Worm (Caenorhabditis elegans): ENCODE measurements around the gene clec-137.

The clec-137 gene

DNA sequence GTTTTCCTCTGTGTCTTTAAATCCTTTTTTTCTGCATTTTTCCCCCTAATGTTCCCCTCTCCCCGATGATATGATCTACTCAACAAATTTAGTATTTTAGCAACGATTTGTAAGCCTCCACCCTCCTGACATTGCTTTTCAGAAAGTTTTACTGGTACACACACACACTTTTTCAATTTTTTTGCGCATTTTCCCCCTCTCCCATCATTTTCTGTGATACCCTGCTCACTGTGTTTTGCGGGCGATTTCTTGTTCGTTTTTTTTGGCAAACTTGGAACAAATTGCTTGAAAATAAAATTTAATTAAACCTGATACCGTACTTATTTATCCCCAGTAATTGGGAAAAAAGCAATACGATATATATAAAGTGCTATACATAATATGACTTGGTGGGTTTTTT, 27.2 kb downstream of the clec-137 start (continued):
- peak; percentile 89 for TF ChIP-seq him-1 (tag; optimal IDR thresholded peaks at IDR 0.05)

DNA sequence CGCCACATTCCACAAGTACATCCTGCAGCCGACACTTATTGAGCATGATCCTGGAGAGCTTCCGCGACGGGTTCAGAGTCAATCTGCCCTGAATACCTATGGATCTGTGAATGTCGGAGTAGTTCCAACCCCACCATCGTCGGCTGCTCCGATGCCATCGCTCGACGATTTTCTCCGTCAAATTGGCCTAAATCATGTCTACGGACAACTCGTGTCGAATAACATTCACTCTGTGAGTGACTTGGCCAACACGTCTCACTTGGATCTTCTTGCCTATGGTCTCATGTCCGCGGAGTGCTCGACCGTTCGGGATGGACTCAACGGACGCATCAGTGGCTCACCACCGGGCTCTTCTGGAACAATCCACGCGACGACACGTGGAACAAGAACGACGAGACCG, 27.8 kb downstream of the clec-137 start:
- TF ChIP-seq madf-3 (GFP tag; IDR thresholded peaks at IDR 0.05) (0 out of 2 replicates have a peak, but pooled peaks have one; percentile 5), attf-3 (GFP tag; conservative IDR thresholded peaks at IDR 0.05) (no peak), hsf-1 (GFP tag; IDR thresholded peaks at IDR 0.05) (0 out of 2 replicates have a peak, but pooled peaks have one; percentile 13), zfh-2 (GFP tag; conservative IDR thresholded peaks at IDR 0.05) (peak; percentile 57)

DNA sequence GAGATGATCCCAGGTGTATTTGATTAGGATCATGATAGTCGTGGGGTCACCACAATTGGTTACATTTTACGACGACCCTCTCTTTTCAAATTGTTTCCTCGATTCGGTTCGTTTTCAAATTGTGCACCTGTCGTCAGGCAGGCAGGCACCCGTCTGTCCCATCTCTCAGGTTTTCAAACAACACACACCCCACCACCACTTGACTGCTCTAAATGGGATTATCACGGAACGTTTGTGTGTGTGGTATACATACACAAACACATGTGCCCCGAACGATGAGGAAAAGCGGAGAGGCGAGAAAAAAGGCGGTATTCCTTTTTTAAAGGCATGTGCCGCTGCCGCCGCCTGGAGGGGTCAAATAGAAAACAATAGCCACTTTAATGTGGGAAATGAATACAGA, 32.6 kb downstream of the clec-137 start:
- TF ChIP-seq hsf-1 (GFP tag; IDR thresholded peaks at IDR 0.05) (0 out of 2 replicates have a peak, but pooled peaks have one; percentile 21), lsl-1 (GFP tag; optimal IDR thresholded peaks at IDR 0.05) (no peak)

DNA sequence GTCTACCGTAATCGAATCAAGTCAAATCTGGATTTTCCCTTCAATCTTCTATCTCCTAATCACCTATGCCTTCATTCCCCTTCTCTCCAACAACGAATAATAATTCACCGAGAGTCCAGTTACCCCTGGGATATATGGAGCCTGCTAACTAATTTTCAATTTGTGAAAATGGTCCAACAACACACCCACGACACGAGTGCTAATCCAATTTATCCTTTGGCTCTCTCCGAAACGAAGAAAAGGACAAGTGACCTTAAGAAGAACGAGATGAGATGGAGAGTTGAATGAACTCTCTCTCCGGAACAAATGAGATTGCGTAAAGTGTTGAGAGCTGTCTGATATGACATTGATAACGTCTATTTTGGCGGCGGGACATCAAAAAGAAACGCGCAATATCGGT, 33.6 kb downstream of the clec-137 start:
- TF ChIP-seq nhr-90 (tag; optimal IDR thresholded peaks at IDR 0.05) (no peak), pbrm-1 (GFP tag; IDR thresholded peaks at IDR 0.05) (no peak), Y95B8A.8 (GFP tag; IDR thresholded peaks at IDR 0.05) (no peak), F57A8.1 (GFP tag; optimal IDR thresholded peaks at IDR 0.05) (no peak), T07F8.4 (tag; optimal IDR thresholded peaks at IDR 0.05) (no peak), lin-26 (GFP tag; IDR thresholded peaks at IDR 0.05) (no peak), ztf-6 (GFP tag; IDR thresholded peaks at IDR 0.05) (no peak), cebp-1 (GFP tag; IDR thresholded peaks at IDR 0.05) (no peak), cebp-1 (tag; optimal IDR thresholded peaks at IDR 0.05) (no peak), ets-4 (GFP tag; optimal IDR thresholded peaks at IDR 0.05) (no peak)

DNA sequence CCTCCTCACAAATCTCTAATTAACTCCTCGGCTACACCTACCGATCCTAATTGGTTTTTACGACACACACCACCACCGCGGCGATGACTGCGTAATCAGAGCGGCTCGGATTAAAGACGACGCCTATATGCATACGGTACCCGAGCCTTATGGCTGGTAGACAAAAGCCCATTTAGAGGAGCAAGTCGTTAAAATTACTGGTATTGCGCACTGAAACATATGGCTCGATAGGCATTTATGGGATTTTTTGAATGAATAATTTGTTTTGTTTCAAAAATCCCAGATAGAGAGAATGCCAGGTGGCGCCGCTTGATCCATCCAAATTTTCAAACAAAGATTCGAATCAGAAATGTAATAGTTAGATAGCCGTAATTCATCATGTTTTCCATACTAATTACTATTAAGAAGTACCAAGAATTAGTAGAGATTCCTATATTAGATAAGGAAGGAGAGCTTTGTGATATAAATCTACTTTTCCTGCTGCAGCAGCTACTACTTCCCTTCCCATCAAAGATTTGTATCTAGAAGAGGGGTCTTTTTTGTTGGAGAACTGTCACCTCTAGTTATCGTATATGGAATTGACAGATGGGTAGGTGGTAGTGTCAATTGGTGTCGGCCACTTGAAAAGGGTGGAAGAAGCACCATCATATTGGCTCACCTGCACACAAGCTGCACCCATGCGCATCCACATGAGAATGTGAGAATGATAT, 34.5 kb downstream of the clec-137 start:
- TF ChIP-seq madf-3 (GFP tag; IDR thresholded peaks at IDR 0.05) (0 out of 2 replicates have a peak, but pooled peaks have one; percentile 13), ztf-25 (GFP tag; IDR thresholded peaks at IDR 0.05) (no peak)

DNA sequence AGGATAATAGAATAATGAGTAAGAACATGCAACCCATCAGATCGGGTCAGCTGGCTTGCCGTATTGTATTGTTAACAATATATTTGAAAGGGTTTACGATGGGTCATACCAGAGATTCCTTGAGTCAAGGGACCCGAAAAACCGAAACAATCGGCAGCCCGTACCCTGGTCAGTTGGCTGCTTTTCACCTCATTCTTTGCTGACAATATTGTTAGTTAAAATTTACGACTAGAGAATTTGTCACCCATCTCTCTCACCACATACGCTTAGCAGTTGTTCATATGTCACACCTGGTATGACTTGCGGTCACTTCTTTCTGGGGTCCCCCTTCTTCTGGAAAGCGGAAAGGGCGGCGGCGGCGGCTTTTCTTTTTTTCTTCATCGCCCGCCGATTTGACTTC, 36.8 kb downstream of the clec-137 start:
- TF ChIP-seq ekl-4 (GFP tag; IDR thresholded peaks at IDR 0.05) (no peak), F57A8.1 (GFP tag; optimal IDR thresholded peaks at IDR 0.05) (no peak), lin-54 (GFP tag; optimal IDR thresholded peaks at IDR 0.05) (no peak), let-607 (tag; optimal IDR thresholded peaks at IDR 0.05) (no peak), hrde-1 (tag; optimal IDR thresholded peaks at IDR 0.05; ENCODE audit: borderline replicate concordance) (no peak), C06A6.2 (GFP tag; conservative IDR thresholded peaks at IDR 0.05) (no peak), Y95B8A.8 (GFP tag; IDR thresholded peaks at IDR 0.05) (no peak), lir-1 (GFP tag; conservative IDR thresholded peaks at IDR 0.05) (no peak)

DNA sequence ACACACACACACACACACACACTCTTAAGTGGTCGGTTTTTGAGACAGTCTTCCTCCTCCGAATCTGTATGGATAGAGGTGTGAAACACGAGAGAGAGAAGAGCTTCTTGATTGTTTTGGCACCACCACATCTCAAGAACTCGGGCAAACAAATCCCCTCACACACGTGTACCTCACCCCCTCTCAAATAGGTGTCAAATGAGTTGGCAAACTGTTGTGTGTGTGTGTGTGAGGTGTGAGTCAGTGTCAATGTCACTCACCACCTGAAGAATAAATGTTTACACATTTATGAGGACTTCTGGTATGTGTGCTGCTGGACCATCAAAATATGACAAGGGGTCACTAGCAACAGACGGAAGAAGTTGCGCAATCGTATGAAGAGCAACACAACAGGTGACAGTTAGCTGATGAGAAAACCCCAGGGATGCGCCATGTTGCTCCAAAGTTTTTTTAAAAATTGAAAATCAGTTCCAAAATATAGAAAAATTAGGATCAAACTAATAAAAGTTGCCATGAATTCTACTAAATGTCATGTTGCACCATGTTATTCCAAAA, 37.9 kb downstream of the clec-137 start:
- no peak for TF ChIP-seq snpc-4 (GFP tag; optimal IDR thresholded peaks at IDR 0.05)
- no peak for TF ChIP-seq snpc-4 (tag; optimal IDR thresholded peaks at IDR 0.05)
- no peak for TF ChIP-seq pha-4 (tag; optimal IDR thresholded peaks at IDR 0.05)
- no peak for TF ChIP-seq bed-1 (GFP tag; IDR thresholded peaks at IDR 0.05)
- TF ChIP-seq B0019.2 (GFP tag; conservative IDR thresholded peaks at IDR 0.05) = no peak
- no peak for TF ChIP-seq repo-1 (tag; optimal IDR thresholded peaks at IDR 0.05)
- TF ChIP-seq hsf-1 (GFP tag; IDR thresholded peaks at IDR 0.05) = no peak
- no peak for TF ChIP-seq ztf-3 (GFP tag; optimal IDR thresholded peaks at IDR 0.05)
